Fruit fly (Drosophila melanogaster) whole organism, wandering third instar larva: ENCODE data around the gene CAHbeta.

Experiments
- CG32264 ChIP-seq: fragments of 200-800 bp; sonication (Bioruptor generic); optimal IDR thresholded peaks from 2 replicates; lab custom pipeline; 2016; ENCODE audit warnings: missing biosample characterization, missing genetic modification characterization
- CG9705 ChIP-seq: fragments of 200-800 bp; sonication (Bioruptor generic); optimal IDR thresholded peaks from 2 replicates; lab custom pipeline; 2018; ENCODE audit warnings: missing biosample characterization, mild to moderate bottlenecking, missing genetic modification characterization
- CrebA ChIP-seq: fragments of 200-800 bp; sonication (Bioruptor generic); optimal IDR thresholded peaks from 2 replicates; lab custom pipeline; 2016; ENCODE audit warnings: missing biosample characterization, mild to moderate bottlenecking, missing genetic modification characterization, borderline replicate concordance
- Dfd ChIP-seq: fragments of >200 bp; optimal IDR thresholded peaks from 2 replicates; lab custom pipeline; 2017; ENCODE audit warnings: missing biosample characterization, missing genetic modification characterization
- Dif ChIP-seq: fragments of 200-275, 200-300 bp; sonication (Bioruptor generic); optimal IDR thresholded peaks from 2 replicates; lab custom pipeline; 2018; ENCODE audit warnings: missing biosample characterization, missing genetic modification characterization; ENCODE audit not compliant: partially characterized antibody
- HLH106 ChIP-seq: fragments of 200-800 bp; optimal IDR thresholded peaks from 3 replicates; lab custom pipeline; 2019; ENCODE audit warnings: missing biosample characterization, mild to moderate bottlenecking, missing genetic modification characterization, moderate library complexity
- Hnf4 ChIP-seq: fragments of 200-800 bp; sonication (Bioruptor generic); optimal IDR thresholded peaks from 2 replicates; lab custom pipeline; 2016; ENCODE audit warnings: missing biosample characterization, mild to moderate bottlenecking, missing genetic modification characterization
- Hr78 ChIP-seq: fragments of >200 bp; optimal IDR thresholded peaks from 2 replicates; lab custom pipeline; 2017; ENCODE audit warnings: missing biosample characterization, missing genetic modification characterization
- Hr83 ChIP-seq: fragments of 200-300 bp; sonication (Bioruptor generic); optimal IDR thresholded peaks from 2 replicates; lab custom pipeline; 2016; ENCODE audit warnings: missing biosample characterization, mild to moderate bottlenecking, missing genetic modification characterization, moderate library complexity; ENCODE audit not compliant: poor library complexity, severe bottlenecking
- Jra ChIP-seq: sonication (Bioruptor generic); optimal IDR thresholded peaks from 2 replicates; lab custom pipeline; 2016; ENCODE audit warnings: missing biosample characterization, missing genetic modification characterization
- Myc ChIP-seq: fragments of >200 bp; optimal IDR thresholded peaks from 2 replicates; lab custom pipeline; 2017
- N ChIP-seq: fragments of >200 bp; optimal IDR thresholded peaks from 2 replicates; lab custom pipeline; 2018; ENCODE audit warnings: missing biosample characterization, missing external identifiers, missing genetic modification characterization
- OdsH ChIP-seq: fragments of 200-800 bp; sonication (Bioruptor generic); optimal IDR thresholded peaks from 2 replicates; lab custom pipeline; 2016; ENCODE audit warnings: missing biosample characterization, mild to moderate bottlenecking, missing genetic modification characterization
- Sp1 ChIP-seq: fragments of 200-800 bp; sonication (Bioruptor generic); optimal IDR thresholded peaks from 3 replicates; lab custom pipeline; 2019; ENCODE audit warnings: missing biosample characterization, mild to moderate bottlenecking, missing genetic modification characterization, moderate library complexity
- Vsx2 ChIP-seq: fragments of 200-300, 225-300 bp; sonication (Bioruptor generic); optimal IDR thresholded peaks from 2 replicates; lab custom pipeline; 2018; ENCODE audit warnings: missing biosample characterization, missing genetic modification characterization; ENCODE audit not compliant: partially characterized antibody
- br ChIP-seq: fragments of 200-800 bp; sonication (Bioruptor generic); optimal IDR thresholded peaks from 2 replicates; lab custom pipeline; 2016; ENCODE audit warnings: missing biosample characterization, missing genetic modification characterization
- brk ChIP-seq: fragments of 200-800 bp; sonication (Bioruptor generic); optimal IDR thresholded peaks from 2 replicates; lab custom pipeline; 2016; ENCODE audit warnings: missing biosample characterization, mild to moderate bottlenecking, missing genetic modification characterization
- dl ChIP-seq, 2 experiments: fragments of 175-275, 200-275 bp in 1 of 2; fragments of 200-275 bp in 1 of 2; sonication (Bioruptor generic); optimal IDR thresholded peaks; lab custom pipeline; 2018; ENCODE audit warnings: mild to moderate bottlenecking in 2 of 2, missing biosample characterization in 2 of 2, missing genetic modification characterization in 2 of 2, moderate library complexity in 2 of 2; ENCODE audit not compliant: partially characterized antibody in 2 of 2, insufficient read depth in 1 of 2
- dmrt93B ChIP-seq: fragments of 200-800 bp; sonication (Bioruptor generic); optimal IDR thresholded peaks from 2 replicates; lab custom pipeline; 2018; ENCODE audit warnings: missing biosample characterization, mild to moderate bottlenecking, missing genetic modification characterization
- dsf ChIP-seq: sonication (Bioruptor generic); optimal IDR thresholded peaks from 2 replicates; lab custom pipeline; 2016; ENCODE audit warnings: missing biosample characterization, missing genetic modification characterization, borderline replicate concordance
- ey ChIP-seq: fragments of 200-800 bp; sonication (Bioruptor generic); optimal IDR thresholded peaks from 2 replicates; lab custom pipeline; 2016; ENCODE audit warnings: missing biosample characterization, missing genetic modification characterization
- foxo ChIP-seq, 2 experiments: fragments of 200-800 bp; sonication (Bioruptor generic); optimal IDR thresholded peaks; 2 replicates in 1 of 2; 3 replicates in 1 of 2; lab custom pipeline; 2016 to 2017; ENCODE audit warnings: missing biosample characterization in 2 of 2, missing genetic modification characterization in 2 of 2
- fru ChIP-seq: fragments of 200-800 bp; sonication (Bioruptor generic); optimal IDR thresholded peaks from 3 replicates; lab custom pipeline; 2016; ENCODE audit warnings: missing biosample characterization, mild to moderate bottlenecking, missing genetic modification characterization
- h ChIP-seq: fragments of 200-800 bp; sonication (Bioruptor generic); optimal IDR thresholded peaks from 3 replicates; lab custom pipeline; 2016; ENCODE audit warnings: missing biosample characterization, mild to moderate bottlenecking, missing genetic modification characterization
- jim ChIP-seq: fragments of 175-275, 200-325 bp; sonication (Bioruptor generic); optimal IDR thresholded peaks from 2 replicates; lab custom pipeline; 2016; ENCODE audit warnings: missing biosample characterization, mild to moderate bottlenecking, missing genetic modification characterization
- psq ChIP-seq: fragments of 200-800 bp; sonication (Bioruptor generic); optimal IDR thresholded peaks from 3 replicates; lab custom pipeline; 2017; ENCODE audit warnings: missing biosample characterization, mild to moderate bottlenecking, missing genetic modification characterization, moderate library complexity
- rgr ChIP-seq: fragments of 200-800 bp; sonication (Bioruptor generic); optimal IDR thresholded peaks from 3 replicates; lab custom pipeline; 2016; ENCODE audit warnings: missing biosample characterization, mild to moderate bottlenecking, missing genetic modification characterization
- sage ChIP-seq: fragments of 200-800 bp; sonication (Bioruptor generic); optimal IDR thresholded peaks from 2 replicates; lab custom pipeline; 2016; ENCODE audit warnings: missing biosample characterization, mild to moderate bottlenecking, missing genetic modification characterization
- sv ChIP-seq: fragments of 200-800 bp; sonication (Bioruptor generic); optimal IDR thresholded peaks from 3 replicates; lab custom pipeline; 2016; ENCODE audit warnings: missing biosample characterization, missing genetic modification characterization
- tai ChIP-seq: sonication (Bioruptor generic); optimal IDR thresholded peaks from 2 replicates; lab custom pipeline; 2016; ENCODE audit warnings: missing biosample characterization, missing genetic modification characterization
- usp ChIP-seq: fragments of >200 bp; optimal IDR thresholded peaks from 2 replicates; lab custom pipeline; 2017; ENCODE audit warnings: missing biosample characterization, missing genetic modification characterization
- woc ChIP-seq: sonication (Bioruptor generic); optimal IDR thresholded peaks from 2 replicates; lab custom pipeline; 2016; ENCODE audit warnings: missing biosample characterization, mild to moderate bottlenecking, missing genetic modification characterization

Gene CAHbeta

dm6 chr3R:8956333-8956732 lies 24.3 kb upstream of the CAHbeta start:
- TF ChIP-seq CrebA (GFP tag; lab: Kevin White, UChicago): no peak
- no peak for TF ChIP-seq Myc
- no peak for TF ChIP-seq HLH106 (tag; lab: Kevin White, UChicago)

dm6 chr3R:8957739-8958138 lies 22.9 kb upstream of the CAHbeta start:
- TF ChIP-seq OdsH (GFP tag; lab: Kevin White, UChicago): peak; percentile 34
- peak; percentile 47 for TF ChIP-seq Sp1 (GFP tag; lab: Kevin White, UChicago)
- no peak for TF ChIP-seq ey (GFP tag; lab: Kevin White, UChicago)
- peak; percentile 14 for TF ChIP-seq fru (GFP tag; lab: Kevin White, UChicago)
- TF ChIP-seq usp: no peak
- TF ChIP-seq rgr: peak; percentile 13
- no peak for TF ChIP-seq Dfd (GFP tag; lab: Kevin White, UChicago)
- TF ChIP-seq woc (GFP tag; lab: Kevin White, UChicago): peak; percentile 90
- peak; percentile 41 for TF ChIP-seq h
- TF ChIP-seq foxo (GFP tag; optimal IDR thresholded peaks at IDR 0.05; lab: Kevin White, UChicago): peak in 1 of 2 experiments; percentile 33
- TF ChIP-seq dmrt93B: no peak
- TF ChIP-seq Dif: no peak
- peak; percentile 27 for TF ChIP-seq br (GFP tag; lab: Kevin White, UChicago)
- no peak for TF ChIP-seq sage
- TF ChIP-seq N (GFP tag; lab: Kevin White, UChicago): no peak
- TF ChIP-seq psq: peak; percentile 66
- TF ChIP-seq HLH106 (tag; lab: Kevin White, UChicago): peak; percentile 47

- TF ChIP-seq brk (GFP tag; lab: Kevin White, UChicago) (no peak), Sp1 (GFP tag; lab: Kevin White, UChicago) (no peak)
Observed at dm6 chr3R:8958300-8958699, 22.4 kb upstream of the CAHbeta start.

- TF ChIP-seq CG9705 (GFP tag; lab: Kevin White, UChicago) (no peak), Dfd (GFP tag; lab: Kevin White, UChicago) (peak; percentile 84), Jra (no peak)
Observed at dm6 chr3R:8959153-8959552, 21.5 kb upstream of the CAHbeta start.

dm6 chr3R:8960329-8960728 lies 20.3 kb upstream of the CAHbeta start:
- TF ChIP-seq N (GFP tag; lab: Kevin White, UChicago) (no peak), Hnf4 (no peak), CrebA (GFP tag; lab: Kevin White, UChicago) (no peak), brk (GFP tag; lab: Kevin White, UChicago) (no peak), rgr (peak; percentile 12), tai (GFP tag; lab: Kevin White, UChicago) (no peak), CG9705 (GFP tag; lab: Kevin White, UChicago) (no peak), sv (GFP tag; lab: Kevin White, UChicago) (no peak), h (peak; percentile 17), HLH106 (tag; lab: Kevin White, UChicago) (no peak), Vsx2 (no peak), br (GFP tag; lab: Kevin White, UChicago) (no peak), Dfd (GFP tag; lab: Kevin White, UChicago) (no peak), Myc (no peak), fru (GFP tag; lab: Kevin White, UChicago) (no peak), dsf (GFP tag; lab: Kevin White, UChicago) (no peak), woc (GFP tag; lab: Kevin White, UChicago) (no peak), Sp1 (GFP tag; lab: Kevin White, UChicago) (peak; percentile 4), Jra (no peak), Hr78 (no peak), jim (GFP tag; lab: Kevin White, UChicago) (no peak), psq (no peak), CG32264 (GFP tag; lab: Kevin White, UChicago) (no peak), OdsH (GFP tag; lab: Kevin White, UChicago) (no peak), Hr83 (GFP tag; lab: Kevin White, UChicago) (no peak), foxo (GFP tag; optimal IDR thresholded peaks at IDR 0.05; lab: Kevin White, UChicago) (peak in 1 of 2 experiments; percentile 10), dl (GFP tag; optimal IDR thresholded peaks at IDR 0.05; lab: Kevin White, UChicago; ENCODE audit: insufficient read depth in 1 of 2, partially characterized antibody in 2 of 2) (no peak)
